Worm (Caenorhabditis elegans): ENCODE measurements around the gene T14G8.6.

- TF ChIP-seq elt-3 (tag; optimal IDR thresholded peaks at IDR 0.05) (no peak), nhr-10 (tag; optimal IDR thresholded peaks at IDR 0.05) (no peak)
Observed at ce11 chrX:12863796-12864195, 1.1 kb upstream of the T14G8.6 start, which contains the start of gene T14G8.4.

Data from whole organism, L2 larva.